Worm (Caenorhabditis elegans): ENCODE results near the gene oac-51.

- TF ChIP-seq ama-1 (optimal IDR thresholded peaks at IDR 0.05) (no peak), lsy-2 (tag; optimal IDR thresholded peaks at IDR 0.05) (no peak), snpc-4 (tag; optimal IDR thresholded peaks at IDR 0.05) (no peak), ztf-11 (tag; optimal IDR thresholded peaks at IDR 0.05) (no peak), unc-55 (GFP tag; optimal IDR thresholded peaks at IDR 0.05) (no peak), skn-1 (tag; optimal IDR thresholded peaks at IDR 0.05) (no peak), dmd-4 (tag; optimal IDR thresholded peaks at IDR 0.05) (no peak)
Observed at ce11 chrIV:4294552-4294951, 42.0 kb upstream of the oac-51 start, which contains the start of gene F15E6.3.
